Fruit fly (Drosophila melanogaster) whole organism: ENCODE results near the gene RhoBTB.

Source experiments
- Dll ChIP-seq: fragments of >200 bp; optimal IDR thresholded peaks from 2 replicates; lab custom pipeline; 2017
- EcR ChIP-seq, 2 experiments: fragments of >200 bp; optimal IDR thresholded peaks; 2 replicates each; lab custom pipeline; 2017; ENCODE audit warnings: missing biosample characterization in 2 of 2, missing genetic modification characterization in 2 of 2, missing genetic modification reagents in 2 of 2
- psq ChIP-seq: fragments of >200 bp; optimal IDR thresholded peaks from 2 replicates; lab custom pipeline; 2017
- usp ChIP-seq: fragments of >200 bp; optimal IDR thresholded peaks from 2 replicates; lab custom pipeline; 2017; ENCODE audit warnings: missing biosample characterization, missing genetic modification characterization, mixed read lengths

- TF ChIP-seq psq (lab: Kevin White, UChicago) (no peak), usp (GFP tag; lab: Kevin White, UChicago) (no peak), EcR (GFP tag; optimal IDR thresholded peaks at IDR 0.05; lab: Kevin White, UChicago) (no peak), Dll (lab: Kevin White, UChicago) (no peak)
Observed at dm6 chr3L:20393357-20393756, 17.3 kb downstream of the RhoBTB start, which contains the start of gene CG33969.
